Worm (Caenorhabditis elegans) whole organism, late embryonic: ENCODE data around the gene C08E8.11.

ENCODE experiments used
- C08G9.2 ChIP-seq: sonication (generic microtip); optimal IDR thresholded peaks from 2 replicates; lab custom pipeline; 2016; ENCODE audit warnings: mild to moderate bottlenecking, missing genetic modification characterization, moderate library complexity, missing compliant biosample characterization
- C38D4.7 ChIP-seq: fragments of 200-800 bp; sonication (Bioruptor generic); optimal IDR thresholded peaks from 2 replicates; lab custom pipeline; 2018; ENCODE audit warnings: mild to moderate bottlenecking, missing genetic modification characterization, moderate library complexity, missing compliant biosample characterization
- ahr-1 ChIP-seq: sonication (generic microtip); optimal IDR thresholded peaks from 2 replicates; lab custom pipeline; 2016; ENCODE audit warnings: missing genetic modification characterization, missing compliant biosample characterization
- ceh-14 ChIP-seq: sonication (generic microtip); optimal IDR thresholded peaks from 2 replicates; lab custom pipeline; 2016; ENCODE audit warnings: missing genotype, missing genetic modification characterization, missing compliant biosample characterization
- ceh-9 ChIP-seq: sonication (generic microtip); optimal IDR thresholded peaks from 2 replicates; lab custom pipeline; 2016; ENCODE audit warnings: mild to moderate bottlenecking, missing genetic modification characterization, inconsistent platforms, missing compliant biosample characterization
- elt-2 ChIP-seq: sonication (generic microtip); optimal IDR thresholded peaks from 2 replicates; lab custom pipeline; 2016; ENCODE audit warnings: missing genetic modification reagents, missing genetic modification characterization, missing compliant biosample characterization
- hlh-6 ChIP-seq: sonication (generic microtip); optimal IDR thresholded peaks from 2 replicates; lab custom pipeline; 2016; ENCODE audit warnings: missing genotype, missing genetic modification characterization, missing compliant biosample characterization
- nhr-11 ChIP-seq: fragments of 150-350 bp; optimal IDR thresholded peaks from 2 replicates; lab custom pipeline; 2014; ENCODE audit warnings: missing biosample characterization, missing genetic modification characterization
- sdc-2 ChIP-seq: sonication (generic microtip); optimal IDR thresholded peaks from 2 replicates; lab custom pipeline; 2016; ENCODE audit warnings: missing genotype, missing genetic modification characterization, missing compliant biosample characterization
- sox-4 ChIP-seq: sonication (generic microtip); optimal IDR thresholded peaks from 2 replicates; lab custom pipeline; 2017; ENCODE audit warnings: mild to moderate bottlenecking, missing genetic modification characterization, inconsistent platforms, missing compliant biosample characterization
- unc-86 ChIP-seq: sonication (generic microtip); optimal IDR thresholded peaks from 2 replicates; lab custom pipeline; 2016; ENCODE audit warnings: missing genetic modification characterization, missing compliant biosample characterization
- ztf-16 ChIP-seq: sonication (generic microtip); optimal IDR thresholded peaks from 2 replicates; lab custom pipeline; 2017; ENCODE audit warnings: missing genetic modification characterization, missing compliant biosample characterization

DNA sequence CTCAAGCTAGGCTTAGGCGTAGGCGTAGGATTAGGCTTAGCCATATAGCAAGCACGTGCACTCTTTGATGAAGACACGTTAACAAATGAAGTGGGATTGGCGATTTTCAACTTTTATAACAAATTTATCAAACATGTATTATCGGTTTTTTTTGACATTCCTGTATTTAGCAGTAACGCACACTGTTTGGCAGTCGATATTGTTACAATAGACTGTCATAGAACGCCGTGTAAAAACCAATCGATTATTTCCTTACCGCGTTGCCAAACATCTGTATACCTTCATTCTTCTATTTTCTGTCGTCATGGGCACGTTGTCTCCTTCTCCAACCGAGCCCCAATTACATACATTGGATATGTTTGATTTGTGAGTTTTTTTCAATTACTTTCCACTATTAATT is 32.5 kb upstream of the C08E8.11 start, which contains the start of gene fbxb-119:
- TF ChIP-seq hlh-6 (tag; lab: Kevin White, UChicago) (no peak), ztf-16 (tag; lab: Kevin White, UChicago) (no peak), sox-4 (tag; lab: Kevin White, UChicago) (no peak), sdc-2 (tag; lab: Kevin White, UChicago) (no peak), nhr-11 (tag; lab: Kevin White, UChicago) (no peak), ceh-14 (no peak), elt-2 (tag; lab: Kevin White, UChicago) (no peak), C38D4.7 (GFP tag; lab: Kevin White, UChicago) (no peak), C08G9.2 (no peak), unc-86 (tag; lab: Kevin White, UChicago) (no peak), ahr-1 (no peak), ceh-9 (tag; lab: Kevin White, UChicago) (no peak)
